Worm (Caenorhabditis elegans) whole organism, L3 larva: ENCODE measurements around the gene F10G7.5.

Experiments
- R02D3.7 ChIP-seq: fragments of 150-350 bp; optimal IDR thresholded peaks from 2 replicates; lab custom pipeline; 2014; ENCODE audit warnings: missing biosample characterization, missing genetic modification characterization
- ZK546.5 ChIP-seq: sonication (generic microtip); optimal IDR thresholded peaks from 2 replicates; lab custom pipeline; 2017; ENCODE audit warnings: missing biosample characterization, missing genetic modification characterization
- aly-2 ChIP-seq: fragments of 150-350 bp; optimal IDR thresholded peaks from 2 replicates; lab custom pipeline; 2014; ENCODE audit warnings: missing biosample characterization, missing genetic modification characterization
- ama-1 ChIP-seq: fragments of 150-350 bp; optimal IDR thresholded peaks from 2 replicates; lab custom pipeline; 2018
- ceh-16 ChIP-seq: sonication (generic microtip); optimal IDR thresholded peaks from 2 replicates; lab custom pipeline; 2017; ENCODE audit warnings: missing biosample characterization, missing genetic modification characterization
- ceh-28 ChIP-seq: fragments of 150-350 bp; optimal IDR thresholded peaks from 2 replicates; lab custom pipeline; 2014; ENCODE audit warnings: missing biosample characterization, missing genetic modification reagents, missing genetic modification characterization
- daf-12 ChIP-seq: fragments of 150-350 bp; optimal IDR thresholded peaks from 2 replicates; lab custom pipeline; 2014; ENCODE audit warnings: missing biosample characterization, missing genetic modification reagents, missing genetic modification characterization
- egl-5 ChIP-seq: fragments of 150-350 bp; optimal IDR thresholded peaks from 2 replicates; lab custom pipeline; 2017; ENCODE audit warnings: missing biosample characterization, missing genetic modification reagents, missing genetic modification characterization, inconsistent platforms
- elt-1 ChIP-seq: fragments of 150-350 bp; optimal IDR thresholded peaks from 2 replicates; lab custom pipeline; 2014; ENCODE audit warnings: missing biosample characterization, missing genetic modification characterization
- elt-2 ChIP-seq: sonication (generic microtip); optimal IDR thresholded peaks from 2 replicates; lab custom pipeline; 2016; ENCODE audit warnings: missing genetic modification reagents, mild to moderate bottlenecking, missing genetic modification characterization, missing compliant biosample characterization
- elt-3 ChIP-seq, 3 experiments: fragments of 150-350 bp in 1 of 3; sonication (generic microtip) in 2 of 3; optimal IDR thresholded peaks; 2 replicates in 2 of 3; 4 replicates in 1 of 3; lab custom pipeline; 2014 to 2017; ENCODE audit warnings: missing biosample characterization in 3 of 3, missing genetic modification characterization in 3 of 3
- eor-1 ChIP-seq, 2 experiments: fragments of 150-350 bp; optimal IDR thresholded peaks; 2 replicates each; lab custom pipeline; 2014 to 2018; ENCODE audit warnings: missing biosample characterization in 2 of 2, missing genetic modification characterization in 2 of 2
- fkh-2 ChIP-seq: fragments of 150-350 bp; optimal IDR thresholded peaks from 2 replicates; lab custom pipeline; 2014; ENCODE audit warnings: missing biosample characterization, missing genetic modification reagents, missing genetic modification characterization
- hmg-11 ChIP-seq: sonication (generic microtip); optimal IDR thresholded peaks from 2 replicates; lab custom pipeline; 2016; ENCODE audit warnings: missing genetic modification characterization, missing compliant biosample characterization
- jun-1 ChIP-seq: fragments of 150-350 bp; optimal IDR thresholded peaks from 2 replicates; lab custom pipeline; 2014; ENCODE audit warnings: missing biosample characterization, missing genetic modification reagents, missing genetic modification characterization
- lin-15B ChIP-seq: fragments of 150-350 bp; optimal IDR thresholded peaks from 2 replicates; lab custom pipeline; 2014; ENCODE audit warnings: missing biosample characterization, missing genetic modification characterization
- lin-39 ChIP-seq: fragments of 150-350 bp; optimal IDR thresholded peaks from 2 replicates; lab custom pipeline; 2018; ENCODE audit warnings: missing biosample characterization, missing genetic modification reagents, missing genetic modification characterization
- lsy-12 ChIP-seq: sonication (generic microtip); optimal IDR thresholded peaks from 2 replicates; lab custom pipeline; 2016; ENCODE audit warnings: mild to moderate bottlenecking, missing genetic modification characterization, missing compliant biosample characterization
- mml-1 ChIP-seq: fragments of 150-350 bp; sonication (generic microtip); optimal IDR thresholded peaks from 3 replicates; lab custom pipeline; 2014; ENCODE audit warnings: missing biosample characterization, missing genetic modification characterization
- nfya-1 ChIP-seq: sonication (generic microtip); optimal IDR thresholded peaks from 2 replicates; lab custom pipeline; 2017; ENCODE audit warnings: missing genetic modification characterization, mild to moderate bottlenecking, missing compliant biosample characterization, antibody characterized with exemption, moderate library complexity; ENCODE audit not compliant: insufficient read depth
- nhr-12 ChIP-seq: fragments of 150-350 bp; optimal IDR thresholded peaks from 2 replicates; lab custom pipeline; 2014; ENCODE audit warnings: missing biosample characterization, missing genetic modification characterization
- nhr-23 ChIP-seq: fragments of 150-350 bp; optimal IDR thresholded peaks from 2 replicates; lab custom pipeline; 2014; ENCODE audit warnings: missing biosample characterization, missing genetic modification reagents, missing genetic modification characterization
- nhr-25 ChIP-seq: sonication (generic microtip); optimal IDR thresholded peaks from 2 replicates; lab custom pipeline; 2017; ENCODE audit warnings: missing biosample characterization, missing genetic modification characterization
- nhr-28 ChIP-seq: fragments of 150-350 bp; optimal IDR thresholded peaks from 2 replicates; lab custom pipeline; 2014; ENCODE audit warnings: missing biosample characterization, missing genetic modification characterization
- nhr-43 ChIP-seq: sonication (generic microtip); optimal IDR thresholded peaks from 2 replicates; lab custom pipeline; 2016; ENCODE audit warnings: mild to moderate bottlenecking, missing genetic modification characterization, missing compliant biosample characterization; ENCODE audit not compliant: poor library complexity, severe bottlenecking
- pha-4 ChIP-seq: fragments of 150-350 bp; optimal IDR thresholded peaks from 2 replicates; lab custom pipeline; 2014; ENCODE audit warnings: missing biosample characterization, missing genetic modification reagents, missing genetic modification characterization
- pqm-1 ChIP-seq: fragments of 150-350 bp; optimal IDR thresholded peaks from 2 replicates; lab custom pipeline; 2017; ENCODE audit warnings: missing biosample characterization, missing genetic modification characterization, inconsistent platforms
- skn-1 ChIP-seq: fragments of 150-350 bp; optimal IDR thresholded peaks from 2 replicates; lab custom pipeline; 2014; ENCODE audit warnings: missing biosample characterization, missing genetic modification characterization
- snpc-4 ChIP-seq: fragments of 150-350 bp; optimal IDR thresholded peaks from 2 replicates; lab custom pipeline; 2014; ENCODE audit warnings: missing biosample characterization, missing genetic modification characterization
- tbx-2 ChIP-seq: sonication (generic microtip); optimal IDR thresholded peaks from 2 replicates; lab custom pipeline; 2016; ENCODE audit warnings: mild to moderate bottlenecking, missing genetic modification characterization, missing compliant biosample characterization
- zag-1 ChIP-seq: fragments of 150-350 bp; optimal IDR thresholded peaks from 2 replicates; lab custom pipeline; 2014; ENCODE audit warnings: missing biosample characterization, missing genetic modification characterization
- ztf-4 ChIP-seq: fragments of 150-350 bp; optimal IDR thresholded peaks from 2 replicates; lab custom pipeline; 2014; ENCODE audit warnings: missing biosample characterization, missing genetic modification characterization

Gene F10G7.5

DNA sequence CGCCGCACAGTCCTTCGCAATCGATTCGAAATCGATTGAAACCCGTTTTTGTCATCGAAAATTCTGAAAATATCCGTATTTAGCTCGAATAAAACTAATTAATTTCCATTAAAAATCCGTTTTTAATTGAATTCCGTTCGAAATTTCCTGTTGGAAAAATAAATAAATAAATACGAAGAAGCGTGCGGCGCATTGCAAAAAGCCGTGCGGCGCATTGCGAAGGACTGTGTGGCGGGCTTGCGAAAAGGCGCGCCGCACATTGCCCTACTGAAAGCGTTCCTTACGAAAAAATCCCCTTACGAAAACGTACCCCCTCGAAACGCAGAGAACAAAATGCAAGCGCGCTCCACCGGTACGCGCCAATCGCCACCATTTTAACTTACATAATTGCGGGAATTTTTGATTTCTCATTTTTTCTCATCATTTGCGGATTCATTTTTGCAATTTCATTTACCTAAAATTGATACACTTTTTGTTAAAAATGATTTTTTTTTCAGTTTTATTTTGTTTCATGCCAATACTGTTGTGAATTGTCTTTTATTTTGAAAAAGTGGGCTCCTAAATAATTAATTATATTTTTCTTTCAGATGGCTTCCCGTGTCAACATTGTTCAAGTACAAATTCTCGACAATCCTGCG, 8.4 kb downstream of the F10G7.5 start, which contains the start of gene unc-85:
unc-85 (plus strand) TSS at position 588 of the 638 bp plus-strand sequence.
- peak; percentile 67 for TF ChIP-seq elt-2 (tag; lab: Kevin White, UChicago)
- peak; percentile 33 for TF ChIP-seq snpc-4 (tag; lab: Kevin White, UChicago)
- peak; percentile 80 for TF ChIP-seq lin-15B (tag; lab: Kevin White, UChicago)
- TF ChIP-seq lsy-12 (tag; lab: Kevin White, UChicago) = peak; percentile 94
- peak; percentile 51 for TF ChIP-seq pha-4 (tag; lab: Kevin White, UChicago)
- peak; percentile 21 for TF ChIP-seq nhr-23
- peak; percentile 45 for TF ChIP-seq nhr-25
- TF ChIP-seq nfya-1 (tag; lab: Kevin White, UChicago) = peak; percentile 78
- peak; percentile 48 for TF ChIP-seq hmg-11
- peak; percentile 32 for TF ChIP-seq tbx-2
- TF ChIP-seq R02D3.7 = peak; percentile 62
- TF ChIP-seq lin-39 (tag; lab: Kevin White, UChicago) = peak; percentile 24
- peak; percentile 46 for TF ChIP-seq nhr-43 (tag; lab: Kevin White, UChicago)
- peak; percentile 63 for TF ChIP-seq ceh-28 (tag; lab: Kevin White, UChicago)

DNA sequence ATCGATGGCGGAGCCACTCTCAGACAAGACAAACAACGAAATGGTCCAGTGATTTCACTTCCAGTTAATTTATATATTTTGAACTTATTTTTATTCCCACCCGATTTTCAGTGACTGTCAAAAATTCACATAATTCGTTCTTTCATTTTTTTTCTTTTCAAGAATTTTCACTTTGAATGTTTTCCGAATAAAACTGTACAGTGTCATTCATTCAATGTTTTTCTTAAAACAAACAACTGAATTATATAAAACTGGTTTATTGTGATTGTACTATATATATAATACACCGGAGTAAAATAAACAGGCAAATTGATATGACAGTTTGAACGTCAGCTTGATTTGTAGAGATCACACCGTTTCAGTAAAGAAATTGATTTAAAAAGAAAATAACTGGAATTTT, 9.8 kb downstream of the F10G7.5 start:
- TF ChIP-seq nhr-12 (tag; lab: Kevin White, UChicago) = no peak
- TF ChIP-seq ceh-28 (tag; lab: Kevin White, UChicago) = no peak
- no peak for TF ChIP-seq zag-1
- TF ChIP-seq nhr-43 (tag; lab: Kevin White, UChicago) = no peak
- TF ChIP-seq lin-15B (tag; lab: Kevin White, UChicago) = no peak
- TF ChIP-seq nhr-25 = no peak
- TF ChIP-seq ama-1 (lab: Kevin White, UChicago) = no peak
- TF ChIP-seq daf-12 = no peak
- TF ChIP-seq elt-3 (tag; optimal IDR thresholded peaks at IDR 0.05; lab: Kevin White, UChicago) = no peak
- no peak for TF ChIP-seq elt-2 (tag; lab: Kevin White, UChicago)
- TF ChIP-seq ceh-16 (tag; lab: Kevin White, UChicago) = no peak
- TF ChIP-seq fkh-2 (tag; lab: Kevin White, UChicago) = no peak
- no peak for TF ChIP-seq lin-39 (tag; lab: Kevin White, UChicago)
- no peak for TF ChIP-seq egl-5
- no peak for TF ChIP-seq tbx-2
- no peak for TF ChIP-seq skn-1
- no peak for TF ChIP-seq ZK546.5 (tag; lab: Kevin White, UChicago)
- no peak for TF ChIP-seq elt-1 (tag; lab: Kevin White, UChicago)
- TF ChIP-seq, all 47 proteins: peak for 0

DNA sequence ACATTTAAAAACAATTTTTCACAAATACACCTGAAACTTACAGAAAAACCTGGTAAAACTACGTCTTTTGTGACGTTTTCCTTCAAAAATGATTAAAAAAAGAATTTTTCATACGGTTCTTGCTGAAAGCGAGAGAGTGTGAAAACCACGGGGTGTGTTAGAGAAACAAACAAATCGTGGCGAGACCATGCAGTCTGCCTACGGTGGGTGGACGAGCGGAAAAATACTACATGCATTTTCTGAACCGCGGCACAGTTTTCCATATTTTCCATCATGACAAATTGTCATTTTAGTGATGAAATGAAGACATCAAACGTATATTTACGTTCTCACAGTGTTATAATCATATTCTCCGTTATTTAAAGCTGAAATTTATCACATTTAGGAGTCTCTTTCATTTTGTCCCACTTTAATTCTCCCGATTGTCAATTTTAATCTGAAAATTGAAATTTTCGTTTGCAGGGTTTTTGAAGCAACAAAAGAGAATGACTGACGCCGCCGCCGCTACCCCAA, 13.2 kb downstream of the F10G7.5 start, which contains the start of the genes F10G7.9 and tsn-1:
F10G7.9 (minus strand) TSS at position 127 of the 513 bp plus-strand sequence.
tsn-1 (plus strand) TSS at position 463 of the 513 bp plus-strand sequence.
- TF ChIP-seq tbx-2 = no peak
- peak; percentile 82 for TF ChIP-seq lin-15B (tag; lab: Kevin White, UChicago)
- TF ChIP-seq lsy-12 (tag; lab: Kevin White, UChicago) = peak; percentile 83
- TF ChIP-seq elt-2 (tag; lab: Kevin White, UChicago) = peak; percentile 68
- TF ChIP-seq skn-1 = peak; percentile 75
- TF ChIP-seq mml-1 (tag; lab: Kevin White, UChicago) = no peak
- no peak for TF ChIP-seq ztf-4
- TF ChIP-seq nhr-25 = peak; percentile 81
- peak; percentile 48 for TF ChIP-seq pqm-1 (tag; lab: Kevin White, UChicago)
- TF ChIP-seq eor-1 (tag; optimal IDR thresholded peaks at IDR 0.05; lab: Kevin White, UChicago) = no peak
- TF ChIP-seq nhr-43 (tag; lab: Kevin White, UChicago) = peak; percentile 29
- TF ChIP-seq hmg-11 = peak; percentile 61
- no peak for TF ChIP-seq aly-2 (tag; lab: Kevin White, UChicago)
- peak; percentile 77 for TF ChIP-seq pha-4 (tag; lab: Kevin White, UChicago)
- TF ChIP-seq ceh-28 (tag; lab: Kevin White, UChicago) = peak; percentile 36
- peak; percentile 63 for TF ChIP-seq nhr-23
- peak; percentile 92 for TF ChIP-seq nfya-1 (tag; lab: Kevin White, UChicago)
- TF ChIP-seq, all 47 proteins: peak for 12

DNA sequence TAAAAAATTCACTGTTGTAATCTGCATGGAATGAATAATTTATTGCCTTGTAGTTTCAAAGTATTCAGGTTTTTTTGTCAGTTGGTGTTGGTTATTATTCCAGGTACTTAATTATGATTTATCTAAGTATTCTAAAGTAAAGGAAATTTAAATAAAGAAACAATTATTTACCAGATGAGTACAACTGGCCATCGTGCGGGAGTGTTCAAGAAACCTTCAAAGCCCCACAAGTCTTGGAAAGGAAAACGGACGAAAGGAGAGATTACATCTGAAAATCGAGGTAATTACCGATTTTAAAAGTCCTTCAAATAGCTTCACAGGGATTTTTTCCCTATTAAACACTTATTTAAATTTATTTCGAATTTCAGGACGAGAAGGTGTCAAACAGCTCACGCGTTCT, 16.9 kb downstream of the F10G7.5 start, which contains the start of gene tag-151:
tag-151 (plus strand) TSS at position 158 of the 400 bp plus-strand sequence.
- TF ChIP-seq pha-4 (tag; lab: Kevin White, UChicago) = no peak
- peak; percentile 28 for TF ChIP-seq elt-2 (tag; lab: Kevin White, UChicago)
- no peak for TF ChIP-seq elt-3 (tag; optimal IDR thresholded peaks at IDR 0.05; lab: Kevin White, UChicago)
- TF ChIP-seq nhr-43 (tag; lab: Kevin White, UChicago) = peak; percentile 43
- TF ChIP-seq nhr-28 = no peak
- TF ChIP-seq lsy-12 (tag; lab: Kevin White, UChicago) = peak; percentile 64
- TF ChIP-seq ZK546.5 (tag; lab: Kevin White, UChicago) = no peak
- TF ChIP-seq aly-2 (tag; lab: Kevin White, UChicago) = peak; percentile 53
- no peak for TF ChIP-seq R02D3.7
- no peak for TF ChIP-seq jun-1
